Worm (Caenorhabditis elegans): ENCODE data around the gene B0361.4.

The B0361.4 gene

ce11 chrIII:7209721-7210120 is 49.1 kb upstream of the B0361.4 start, which contains the start of gene R151.2 (continued):
- TF ChIP-seq lin-54 (GFP tag; optimal IDR thresholded peaks at IDR 0.05) = peak; percentile 53
- no peak for TF ChIP-seq xnd-1 (tag; optimal IDR thresholded peaks at IDR 0.05)
- TF ChIP-seq tlf-1 (GFP tag; optimal IDR thresholded peaks at IDR 0.05) = peak; percentile 36
- peak; percentile 62; the same call in 1 of the 2 replicates for TF ChIP-seq madf-3 (GFP tag; IDR thresholded peaks at IDR 0.05)
- peak; percentile 12 for TF ChIP-seq athp-1 (tag; optimal IDR thresholded peaks at IDR 0.05)
- peak; percentile 37 for TF ChIP-seq snpc-3.4 (tag; optimal IDR thresholded peaks at IDR 0.05)
- TF ChIP-seq snpc-4 (GFP tag; optimal IDR thresholded peaks at IDR 0.05) = no peak
- peak in 1 of 4 experiments; percentile 3 for TF ChIP-seq snpc-4 (tag; optimal IDR thresholded peaks at IDR 0.05)
- 0 out of 2 replicates have a peak, but pooled peaks have one; percentile 39 for TF ChIP-seq lin-26 (GFP tag; IDR thresholded peaks at IDR 0.05)
- no peak for TF ChIP-seq chd-7 (tag; optimal IDR thresholded peaks at IDR 0.05)
- no peak for TF ChIP-seq rpc-1 (optimal IDR thresholded peaks at IDR 0.05)
- TF ChIP-seq rpc-1 (tag; optimal IDR thresholded peaks at IDR 0.05) = no peak
- no peak for TF ChIP-seq ztf-18 (tag; optimal IDR thresholded peaks at IDR 0.05)
- TF ChIP-seq unc-130 (GFP tag; optimal IDR thresholded peaks at IDR 0.05) = no peak
- TF ChIP-seq unc-62 (GFP tag; optimal IDR thresholded peaks at IDR 0.05) = no peak

ce11 chrIII:7210486-7210885 is 48.3 kb upstream of the B0361.4 start:
- TF ChIP-seq mcd-1 (GFP tag; IDR thresholded peaks at IDR 0.05) (0 out of 2 replicates have a peak, but pooled peaks have one; percentile 6), madf-3 (GFP tag; IDR thresholded peaks at IDR 0.05) (peak; percentile 42; the same call in 1 of the 2 replicates), F57A8.1 (GFP tag; optimal IDR thresholded peaks at IDR 0.05) (no peak), tlf-1 (GFP tag; optimal IDR thresholded peaks at IDR 0.05) (no peak), B0261.1 (tag; optimal IDR thresholded peaks at IDR 0.05) (no peak), B0035.1 (tag; optimal IDR thresholded peaks at IDR 0.05) (no peak), lin-40 (tag; optimal IDR thresholded peaks at IDR 0.05) (no peak), egl-18 (GFP tag; IDR thresholded peaks at IDR 0.05) (no peak), Y67H2A.10 (GFP tag; conservative IDR thresholded peaks at IDR 0.05) (no peak), mxl-1 (tag; optimal IDR thresholded peaks at IDR 0.05) (no peak), pha-4 (tag; optimal IDR thresholded peaks at IDR 0.05) (no peak), K11D2.4 (GFP tag; IDR thresholded peaks at IDR 0.05) (no peak)

ce11 chrIII:7212028-7212427 is 46.8 kb upstream of the B0361.4 start:
- peak; percentile 50 for TF ChIP-seq nhr-80 (tag; optimal IDR thresholded peaks at IDR 0.05)
- TF ChIP-seq snpc-1.1 (tag; optimal IDR thresholded peaks at IDR 0.05; ENCODE audit: insufficient read depth) = no peak
- no peak for TF ChIP-seq Y79H2A.3 (GFP tag; conservative IDR thresholded peaks at IDR 0.05)
- TF ChIP-seq efl-1 (GFP tag; optimal IDR thresholded peaks at IDR 0.05) = no peak

- TF ChIP-seq ceh-58 (GFP tag; IDR thresholded peaks at IDR 0.05) = no peak
- TF ChIP-seq D2030.7 (GFP tag; IDR thresholded peaks at IDR 0.05) = no peak
- TF ChIP-seq dpl-1 (GFP tag; optimal IDR thresholded peaks at IDR 0.05) = no peak
- no peak for TF ChIP-seq xnd-1 (tag; optimal IDR thresholded peaks at IDR 0.05)
- TF ChIP-seq egl-18 (GFP tag; IDR thresholded peaks at IDR 0.05) = no peak
- no peak for TF ChIP-seq lin-35 (GFP tag; optimal IDR thresholded peaks at IDR 0.05)
- TF ChIP-seq ztf-26 (tag; optimal IDR thresholded peaks at IDR 0.05) = no peak
- TF ChIP-seq hsf-1 (GFP tag; IDR thresholded peaks at IDR 0.05) = no peak
- no peak for TF ChIP-seq ztf-18 (tag; optimal IDR thresholded peaks at IDR 0.05)
- no peak for TF ChIP-seq ceh-100 (GFP tag; IDR thresholded peaks at IDR 0.05)
- TF ChIP-seq let-607 (tag; optimal IDR thresholded peaks at IDR 0.05) = no peak
- no peak for TF ChIP-seq sptf-2 (GFP tag; optimal IDR thresholded peaks at IDR 0.05)
Observed at ce11 chrIII:7215532-7215931, 43.3 kb upstream of the B0361.4 start.

Measured in whole organism, young adult.